Worm (Caenorhabditis elegans) whole organism, L3 larva: ENCODE measurements around the gene M142.8.

Experiments
- ceh-9 ChIP-seq: sonication (generic microtip); optimal IDR thresholded peaks from 2 replicates; lab custom pipeline; 2018; ENCODE audit warnings: missing biosample characterization, missing genetic modification characterization
- elt-3 ChIP-seq, 3 experiments: fragments of 150-350 bp in 1 of 3; sonication (generic microtip) in 2 of 3; optimal IDR thresholded peaks; 2 replicates in 2 of 3; 4 replicates in 1 of 3; lab custom pipeline; 2014 to 2017; ENCODE audit warnings: missing biosample characterization in 3 of 3, missing genetic modification characterization in 3 of 3
- fkh-10 ChIP-seq: sonication (generic microtip); optimal IDR thresholded peaks from 2 replicates; lab custom pipeline; 2017; ENCODE audit warnings: missing biosample characterization, missing genetic modification reagents, missing genetic modification characterization
- fos-1 ChIP-seq: fragments of 150-350 bp; optimal IDR thresholded peaks from 2 replicates; lab custom pipeline; 2014; ENCODE audit warnings: missing biosample characterization, missing genetic modification characterization
- lin-15B ChIP-seq: fragments of 150-350 bp; optimal IDR thresholded peaks from 2 replicates; lab custom pipeline; 2014; ENCODE audit warnings: missing biosample characterization, missing genetic modification characterization
- lin-39 ChIP-seq: fragments of 150-350 bp; optimal IDR thresholded peaks from 2 replicates; lab custom pipeline; 2018; ENCODE audit warnings: missing biosample characterization, missing genetic modification reagents, missing genetic modification characterization
- mdl-1 ChIP-seq: fragments of 150-350 bp; optimal IDR thresholded peaks from 2 replicates; lab custom pipeline; 2014; ENCODE audit warnings: missing biosample characterization, missing genetic modification characterization
- nhr-11 ChIP-seq: fragments of 150-350 bp; optimal IDR thresholded peaks from 2 replicates; lab custom pipeline; 2014; ENCODE audit warnings: missing biosample characterization, missing genetic modification characterization
- nhr-237 ChIP-seq: fragments of 150-350 bp; optimal IDR thresholded peaks from 2 replicates; lab custom pipeline; 2014; ENCODE audit warnings: missing biosample characterization, missing genetic modification characterization
- nhr-25 ChIP-seq: sonication (generic microtip); optimal IDR thresholded peaks from 2 replicates; lab custom pipeline; 2017; ENCODE audit warnings: missing biosample characterization, missing genetic modification characterization
- nhr-77 ChIP-seq: fragments of 150-350 bp; optimal IDR thresholded peaks from 2 replicates; lab custom pipeline; 2014; ENCODE audit warnings: missing biosample characterization, missing genetic modification characterization
- pqm-1 ChIP-seq: fragments of 150-350 bp; optimal IDR thresholded peaks from 2 replicates; lab custom pipeline; 2017; ENCODE audit warnings: missing biosample characterization, missing genetic modification characterization, inconsistent platforms
- sea-2 ChIP-seq: fragments of 150-350 bp; sonication (generic microtip); optimal IDR thresholded peaks from 4 replicates; lab custom pipeline; 2014; ENCODE audit warnings: missing biosample characterization, missing genetic modification reagents, missing genetic modification characterization
- unc-62 ChIP-seq: fragments of 150-350 bp; sonication (generic microtip); optimal IDR thresholded peaks from 4 replicates; lab custom pipeline; 2014; ENCODE audit warnings: missing biosample characterization, missing genetic modification reagents, missing genetic modification characterization

DNA sequence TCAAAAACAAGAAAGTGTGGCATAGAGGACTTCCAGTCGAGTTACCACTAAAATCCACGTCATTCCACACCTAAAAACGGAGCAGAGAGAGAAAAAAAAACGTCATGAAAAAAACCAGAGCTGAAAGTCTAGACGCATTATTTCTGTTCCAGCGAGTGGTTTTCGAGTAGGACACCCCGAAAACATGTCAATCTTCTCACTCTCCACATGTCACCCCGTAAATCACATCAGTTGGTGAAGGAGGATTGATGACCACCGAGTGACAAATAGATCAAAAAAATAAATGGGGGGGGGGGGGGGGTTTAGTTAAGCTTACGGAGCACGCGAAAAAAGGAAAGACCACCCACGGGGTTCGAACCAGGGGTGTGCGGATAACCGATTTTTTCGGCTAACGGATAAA is 24.3 kb downstream of the M142.8 start:
- no peak for TF ChIP-seq nhr-237 (tag; lab: Kevin White, UChicago)
- TF ChIP-seq unc-62 (GFP tag; lab: Kevin White, UChicago) = no peak
- no peak for TF ChIP-seq lin-39 (tag; lab: Kevin White, UChicago)
- no peak for TF ChIP-seq pqm-1 (tag; lab: Kevin White, UChicago)
- TF ChIP-seq fkh-10 (GFP tag; lab: Kevin White, UChicago) = no peak
- TF ChIP-seq nhr-77 = no peak
- no peak for TF ChIP-seq ceh-9 (tag; lab: Kevin White, UChicago)
- no peak for TF ChIP-seq nhr-25 (tag; lab: Kevin White, UChicago)
- no peak for TF ChIP-seq lin-15B (tag; lab: Kevin White, UChicago)
- no peak for TF ChIP-seq sea-2 (GFP tag; lab: Kevin White, UChicago)
- TF ChIP-seq nhr-11 (tag; lab: Kevin White, UChicago) = no peak
- TF ChIP-seq elt-3 (tag; optimal IDR thresholded peaks at IDR 0.05; lab: Kevin White, UChicago) = no peak
- TF ChIP-seq mdl-1 = no peak
- TF ChIP-seq fos-1 (tag; lab: Kevin White, UChicago) = no peak
